Fruit fly (Drosophila melanogaster) Kc167 (cell line): ENCODE data around the gene rux.

Source experiments
- h ChIP-seq: fragments of >200 bp; optimal IDR thresholded peaks from 3 replicates; lab custom pipeline; 2018; ENCODE audit warnings: missing external identifiers
- psq ChIP-seq: fragments of >200 bp; optimal IDR thresholded peaks from 2 replicates; lab custom pipeline; 2017; ENCODE audit warnings: missing external identifiers

DNA sequence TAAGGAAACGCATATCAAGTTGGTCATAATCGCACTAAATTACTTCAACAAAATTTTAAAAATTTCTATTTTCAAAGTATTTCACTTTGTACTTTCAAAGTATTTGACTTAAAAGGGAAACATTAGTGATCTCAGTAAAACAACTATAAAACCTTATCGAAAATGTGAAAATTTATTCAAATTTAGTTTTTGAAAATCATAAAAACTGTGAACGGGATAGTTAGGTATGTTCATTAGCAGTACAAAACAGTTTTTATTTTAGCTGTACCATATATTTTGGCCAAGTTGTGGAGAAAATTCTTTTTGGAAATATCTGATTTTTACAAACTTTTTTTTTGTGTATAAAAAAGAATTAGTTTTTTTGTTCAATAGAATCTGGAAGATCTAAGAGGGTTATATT is 28.7 kb upstream of the rux start, which contains the start of gene CG43115:
- no peak for TF ChIP-seq psq
- no peak for TF ChIP-seq h
